Worm (Caenorhabditis elegans) whole organism, L4 larva: ENCODE results near the gene snpn-1.

Experiments used
- F26F4.8 ChIP-seq: fragments of 200-800 bp; sonication (Bioruptor generic); conservative IDR thresholded peaks from 2 replicates; pipeline ENCODE4 v1.3.6; 2022; ENCODE audit warnings: missing genetic modification characterization, missing compliant biosample characterization
- R02D3.7 ChIP-seq: fragments of 150-350 bp; sonication (generic microtip); optimal IDR thresholded peaks from 3 replicates; lab custom pipeline; 2014; ENCODE audit warnings: missing biosample characterization, missing genetic modification characterization
- T20F7.1 ChIP-seq: fragments of 200-800 bp; sonication (Bioruptor generic); optimal IDR thresholded peaks from 2 replicates; lab custom pipeline; 2018; ENCODE audit warnings: mild to moderate bottlenecking, missing genetic modification characterization, missing compliant biosample characterization
- T26A8.4 ChIP-seq: fragments of 200-800 bp; sonication (Bioruptor generic); IDR thresholded peaks from 2 replicates; pipeline ENCODE4 v1.3.6; 2022; ENCODE audit warnings: missing genetic modification characterization, missing compliant biosample characterization
- Y105C5A.15 ChIP-seq: fragments of 200-800 bp; sonication (Bioruptor generic); IDR thresholded peaks from 2 replicates; pipeline ENCODE4 v1.3.6; 2022; ENCODE audit warnings: missing genetic modification characterization, missing compliant biosample characterization
- Y48G9A.11 ChIP-seq: fragments of 200-800 bp; sonication (Bioruptor generic); IDR thresholded peaks from 2 replicates; pipeline ENCODE4 v1.3.6; 2022; ENCODE audit warnings: missing genetic modification reagents, missing genetic modification characterization, missing compliant biosample characterization
- Y75B8A.6 ChIP-seq: fragments of 200-800 bp; sonication (Bioruptor generic); IDR thresholded peaks from 2 replicates; pipeline ENCODE4 v1.3.6; 2022; ENCODE audit warnings: missing genetic modification reagents, missing genetic modification characterization, missing compliant biosample characterization
- ZK337.2 ChIP-seq: fragments of 200-800 bp; sonication (Bioruptor generic); IDR thresholded peaks from 2 replicates; pipeline ENCODE4 v1.3.6; 2022; ENCODE audit warnings: missing genetic modification reagents, missing genetic modification characterization, missing compliant biosample characterization
- aha-1 ChIP-seq: fragments of 150-350 bp; peaks from one replicate; lab custom pipeline; 2014; ENCODE audit warnings: missing biosample characterization, missing genetic modification characterization
- ama-1 ChIP-seq: fragments of 150-350 bp; optimal IDR thresholded peaks from 2 replicates; lab custom pipeline; 2014; ENCODE audit warnings: inconsistent platforms, mixed read lengths
- attf-4 ChIP-seq: sonication (generic microtip); optimal IDR thresholded peaks from 3 replicates; lab custom pipeline; 2017; ENCODE audit warnings: missing biosample characterization, missing genetic modification characterization
- ceh-20 ChIP-seq: fragments of 200-800 bp; sonication (Bioruptor generic); IDR thresholded peaks from 2 replicates; pipeline ENCODE4 v1.3.6; 2022; ENCODE audit warnings: missing genetic modification reagents, missing genetic modification characterization, missing compliant biosample characterization
- ceh-62 ChIP-seq: sonication (generic microtip); optimal IDR thresholded peaks from 2 replicates; lab custom pipeline; 2017; ENCODE audit warnings: missing biosample characterization, missing genetic modification characterization
- cey-2 ChIP-seq: sonication (generic microtip); optimal IDR thresholded peaks from 3 replicates; lab custom pipeline; 2017; ENCODE audit warnings: missing genetic modification characterization, mild to moderate bottlenecking, missing compliant biosample characterization, antibody characterized with exemption, borderline replicate concordance; ENCODE audit not compliant: insufficient read depth
- daf-8 ChIP-seq: fragments of 200-800 bp; sonication (Bioruptor generic); IDR thresholded peaks from 2 replicates; pipeline ENCODE4 v1.3.6; 2022; ENCODE audit warnings: missing genetic modification characterization, missing compliant biosample characterization
- dmd-8 ChIP-seq: fragments of 200-800 bp; sonication (Bioruptor generic); IDR thresholded peaks from 2 replicates; pipeline ENCODE4 v1.3.6; 2022; ENCODE audit warnings: missing genetic modification characterization, missing compliant biosample characterization
- dmd-9 ChIP-seq: fragments of 200-800 bp; sonication (Bioruptor generic); IDR thresholded peaks from 2 replicates; pipeline ENCODE4 v1.3.6; 2022; ENCODE audit warnings: missing genetic modification reagents, missing genetic modification characterization, missing compliant biosample characterization
- dpl-1 ChIP-seq: fragments of 150-350 bp; optimal IDR thresholded peaks from 2 replicates; lab custom pipeline; 2014; ENCODE audit warnings: missing biosample characterization, missing genetic modification reagents, missing genetic modification characterization
- egl-27 ChIP-seq: sonication (generic microtip); optimal IDR thresholded peaks from 3 replicates; lab custom pipeline; 2017; ENCODE audit warnings: missing biosample characterization, missing genetic modification reagents, missing genetic modification characterization
- fos-1 ChIP-seq: fragments of 150-350 bp; optimal IDR thresholded peaks from 2 replicates; lab custom pipeline; 2014; ENCODE audit warnings: missing biosample characterization, missing genetic modification characterization
- hif-1 ChIP-seq, 2 experiments: sonication (generic microtip); optimal IDR thresholded peaks; 2 replicates each; lab custom pipeline; 2016 to 2017; ENCODE audit warnings: missing compliant biosample characterization in 2 of 2, missing genetic modification characterization in 2 of 2, missing genetic modification reagents in 2 of 2, missing genotype in 2 of 2, mild to moderate bottlenecking in 1 of 2
- hlh-11 ChIP-seq: fragments of 200-800 bp; sonication (Bioruptor generic); optimal IDR thresholded peaks from 2 replicates; lab custom pipeline; 2018; ENCODE audit warnings: mild to moderate bottlenecking, missing genetic modification characterization, missing compliant biosample characterization
- hmg-1.1 ChIP-seq: fragments of 200-800 bp; sonication (Bioruptor generic); IDR thresholded peaks from 2 replicates; pipeline ENCODE4 v1.3.6; 2022; ENCODE audit warnings: missing genetic modification reagents, missing genetic modification characterization, missing compliant biosample characterization
- lin-13 ChIP-seq: fragments of 150-350 bp; optimal IDR thresholded peaks from 2 replicates; lab custom pipeline; 2014; ENCODE audit warnings: missing biosample characterization, missing genetic modification reagents, missing genetic modification characterization
- lin-15B ChIP-seq: fragments of 150-350 bp; sonication (generic microtip); optimal IDR thresholded peaks from 3 replicates; lab custom pipeline; 2014; ENCODE audit warnings: missing biosample characterization, missing genetic modification characterization
- lin-29 ChIP-seq: fragments of 200-800 bp; sonication (Bioruptor generic); IDR thresholded peaks from 2 replicates; pipeline ENCODE4 v1.3.6; 2022; ENCODE audit warnings: missing genetic modification reagents, missing genetic modification characterization, missing compliant biosample characterization
- lin-38 ChIP-seq: fragments of 200-800 bp; sonication (Bioruptor generic); IDR thresholded peaks from 2 replicates; pipeline ENCODE4 v1.3.6; 2022; ENCODE audit warnings: missing genetic modification reagents, missing genetic modification characterization, missing compliant biosample characterization
- lsy-2 ChIP-seq, 2 experiments: fragments of 150-350 bp in 1 of 2; sonication (generic microtip) in 1 of 2; optimal IDR thresholded peaks; 2 replicates each; lab custom pipeline; 2014 to 2017; ENCODE audit warnings: missing biosample characterization in 2 of 2, missing genetic modification characterization in 2 of 2
- madf-5 ChIP-seq, 2 experiments: fragments of 200-800 bp; sonication (Bioruptor generic); IDR thresholded peaks; 2 replicates each; pipeline ENCODE4 v1.3.6; 2022; ENCODE audit warnings: missing compliant biosample characterization in 2 of 2, missing genetic modification characterization in 2 of 2
- madf-9 ChIP-seq: fragments of 200-800 bp; sonication (Bioruptor generic); conservative IDR thresholded peaks from 2 replicates; pipeline ENCODE4 v1.3.6; 2022; ENCODE audit warnings: missing genetic modification reagents, missing genetic modification characterization, missing compliant biosample characterization
- mep-1 ChIP-seq: fragments of 150-350 bp; sonication (generic microtip); optimal IDR thresholded peaks from 3 replicates; lab custom pipeline; 2014; ENCODE audit warnings: missing biosample characterization, missing genetic modification characterization
- mes-2 ChIP-seq: sonication (generic microtip); optimal IDR thresholded peaks from 2 replicates; lab custom pipeline; 2016; ENCODE audit warnings: missing genotype, mild to moderate bottlenecking, missing genetic modification characterization, missing compliant biosample characterization; ENCODE audit not compliant: poor library complexity, severe bottlenecking
- nhr-10 ChIP-seq: fragments of 150-350 bp; optimal IDR thresholded peaks from 2 replicates; lab custom pipeline; 2014; ENCODE audit warnings: missing biosample characterization, missing genetic modification characterization
- nhr-102 ChIP-seq: sonication (generic microtip); optimal IDR thresholded peaks from 2 replicates; lab custom pipeline; 2016; ENCODE audit warnings: mild to moderate bottlenecking, missing genetic modification characterization, moderate library complexity, missing compliant biosample characterization
- nhr-11 ChIP-seq: fragments of 150-350 bp; optimal IDR thresholded peaks from 2 replicates; lab custom pipeline; 2014; ENCODE audit warnings: missing biosample characterization, missing genetic modification characterization
- nhr-111 ChIP-seq: fragments of 200-800 bp; sonication (Bioruptor generic); optimal IDR thresholded peaks from 2 replicates; lab custom pipeline; 2018; ENCODE audit warnings: mild to moderate bottlenecking, missing genetic modification characterization, missing compliant biosample characterization
- nhr-41 ChIP-seq: fragments of 200-800 bp; sonication (Bioruptor generic); IDR thresholded peaks from 2 replicates; pipeline ENCODE4 v1.3.6; 2022; ENCODE audit warnings: missing genetic modification reagents, missing genetic modification characterization, missing compliant biosample characterization
- nhr-42 ChIP-seq: fragments of 200-800 bp; sonication (Bioruptor generic); IDR thresholded peaks from 2 replicates; pipeline ENCODE4 v1.3.6; 2022; ENCODE audit warnings: missing genetic modification characterization, missing compliant biosample characterization
- nhr-76 ChIP-seq: fragments of 150-350 bp; optimal IDR thresholded peaks from 2 replicates; lab custom pipeline; 2014; ENCODE audit warnings: missing biosample characterization, missing genetic modification characterization
- nhr-77 ChIP-seq: fragments of 150-350 bp; optimal IDR thresholded peaks from 2 replicates; lab custom pipeline; 2014; ENCODE audit warnings: missing biosample characterization, missing genetic modification characterization
- rbr-2 ChIP-seq: sonication (generic microtip); optimal IDR thresholded peaks from 2 replicates; lab custom pipeline; 2016; ENCODE audit warnings: missing genotype, missing genetic modification characterization, missing compliant biosample characterization
- saeg-2 ChIP-seq: fragments of 200-800 bp; sonication (Bioruptor generic); IDR thresholded peaks from 2 replicates; pipeline ENCODE4 v1.3.6; 2022; ENCODE audit warnings: missing genetic modification reagents, missing genetic modification characterization, missing compliant biosample characterization
- spr-1 ChIP-seq: sonication (generic microtip); optimal IDR thresholded peaks from 2 replicates; lab custom pipeline; 2016; ENCODE audit warnings: mild to moderate bottlenecking, missing genetic modification characterization, missing compliant biosample characterization
- spr-3 ChIP-seq: fragments of 200-800 bp; sonication (Bioruptor generic); optimal IDR thresholded peaks from 2 replicates; lab custom pipeline; 2018; ENCODE audit warnings: mild to moderate bottlenecking, missing genetic modification characterization, missing compliant biosample characterization
- tra-1 ChIP-seq: fragments of 200-800 bp; sonication (Bioruptor generic); IDR thresholded peaks from 2 replicates; pipeline ENCODE4 v1.3.6; 2022; ENCODE audit warnings: missing genetic modification reagents, missing genetic modification characterization, missing compliant biosample characterization
- unc-130 ChIP-seq: sonication (generic microtip); optimal IDR thresholded peaks from 2 replicates; lab custom pipeline; 2016; ENCODE audit warnings: missing genetic modification reagents, missing genetic modification characterization, missing compliant biosample characterization
- unc-62 ChIP-seq, 3 experiments: fragments of 150-350 bp in 1 of 3; sonication (generic microtip); optimal IDR thresholded peaks in 2 of 3; peaks in 1 of 3; 1 replicate in 1 of 3; 2 replicates in 2 of 3; lab custom pipeline; 2014 to 2017; ENCODE audit warnings: missing biosample characterization in 3 of 3, missing genetic modification characterization in 3 of 3, missing genetic modification reagents in 3 of 3, missing genotype in 1 of 3
- vab-7 ChIP-seq: fragments of 200-800 bp; sonication (Bioruptor generic); IDR thresholded peaks from 2 replicates; pipeline ENCODE4 v1.3.6; 2022; ENCODE audit warnings: missing genetic modification reagents, missing genetic modification characterization, missing compliant biosample characterization
- zag-1 ChIP-seq: fragments of 150-350 bp; optimal IDR thresholded peaks from 2 replicates; lab custom pipeline; 2014; ENCODE audit warnings: missing biosample characterization, missing genetic modification characterization
- zip-11 ChIP-seq: fragments of 200-800 bp; sonication (Bioruptor generic); IDR thresholded peaks from 2 replicates; pipeline ENCODE4 v1.3.6; 2022; ENCODE audit warnings: missing genetic modification characterization, missing compliant biosample characterization

snpn-1 gene

DNA sequence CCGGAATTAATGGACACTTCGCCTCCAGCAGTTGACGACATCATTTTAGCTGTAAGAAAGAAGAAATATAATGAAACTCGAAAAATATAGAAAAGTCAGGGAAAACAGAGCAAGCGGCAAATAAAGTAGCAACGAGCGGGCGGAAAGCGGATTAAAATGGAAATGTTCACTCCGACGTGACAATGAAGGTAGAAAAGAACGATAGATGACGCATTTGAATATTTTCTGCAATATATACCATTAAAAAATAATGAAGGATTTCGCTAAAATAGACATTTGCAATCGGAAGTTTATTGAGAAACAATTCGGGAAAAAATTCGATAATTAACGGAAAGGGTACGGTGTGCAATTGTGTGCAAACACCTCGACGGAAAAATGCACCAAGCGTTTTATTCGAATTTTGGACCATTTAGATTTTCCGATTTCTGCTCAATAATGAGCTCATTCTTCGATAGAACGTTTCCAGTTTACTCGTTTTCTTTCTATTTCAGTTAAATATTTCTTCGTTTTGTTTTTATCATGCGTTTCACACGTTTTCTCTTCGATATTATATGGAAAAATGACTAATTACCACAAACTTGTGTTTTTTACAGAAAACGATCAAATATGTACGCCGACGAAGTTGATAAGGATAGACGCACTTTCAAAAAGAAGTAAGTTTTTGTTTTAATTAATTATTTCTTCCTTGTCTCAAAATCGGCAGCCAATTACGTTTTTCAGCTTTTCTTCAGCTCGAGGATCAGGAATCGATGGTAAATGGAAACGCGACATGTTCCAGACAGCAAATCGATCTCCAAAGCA, at the start of gene snpn-1, which contains the start of gene C02B10.4:
snpn-1 (minus strand) TSS at position 51 of the 801 bp plus-strand sequence.
C02B10.4 (plus strand) TSS at position 594 of the 801 bp plus-strand sequence.
- TF ChIP-seq madf-9 (GFP tag; lab: Robert Waterston, UW) (no peak), Y105C5A.15 (no peak), ceh-62 (no peak), vab-7 (GFP tag; lab: Robert Waterston, UW) (no peak), zag-1 (tag; lab: Kevin White, UChicago) (no peak), nhr-10 (tag; lab: Kevin White, UChicago) (no peak), Y48G9A.11 (GFP tag; lab: Robert Waterston, UW) (no peak), hmg-1.1 (GFP tag; lab: Robert Waterston, UW) (no peak), dmd-9 (GFP tag; lab: Robert Waterston, UW) (no peak), zip-11 (GFP tag; lab: Robert Waterston, UW) (no peak), madf-5 (GFP tag; IDR thresholded peaks at IDR 0.05; lab: Robert Waterston, UW) (no peak), unc-130 (GFP tag; lab: Kevin White, UChicago) (no peak), lin-38 (peak; percentile 34), lsy-2 (tag; optimal IDR thresholded peaks at IDR 0.05; lab: Kevin White, UChicago) (peak; percentile 85 to 99), hlh-11 (tag; lab: Kevin White, UChicago) (no peak), nhr-77 (tag; lab: Kevin White, UChicago) (no peak), ama-1 (no peak), tra-1 (GFP tag; lab: Robert Waterston, UW) (no peak), attf-4 (tag; lab: Kevin White, UChicago) (no peak), mep-1 (tag; lab: Kevin White, UChicago) (peak; percentile 25), Y75B8A.6 (GFP tag; lab: Robert Waterston, UW) (no peak), lin-15B (tag; lab: Kevin White, UChicago) (no peak), daf-8 (GFP tag; lab: Robert Waterston, UW) (no peak), spr-1 (no peak), rbr-2 (tag; lab: Kevin White, UChicago) (peak; percentile 3), nhr-111 (GFP tag; lab: Kevin White, UChicago) (no peak), hif-1 (tag; optimal IDR thresholded peaks at IDR 0.05; lab: Kevin White, UChicago) (no peak), R02D3.7 (tag; lab: Kevin White, UChicago) (no peak), mes-2 (peak; percentile 77), fos-1 (tag; lab: Kevin White, UChicago) (no peak), egl-27 (no peak), nhr-41 (GFP tag; lab: Robert Waterston, UW) (no peak), F26F4.8 (GFP tag; lab: Robert Waterston, UW) (no peak), cey-2 (tag; lab: Kevin White, UChicago) (no peak), aha-1 (tag; lab: Kevin White, UChicago) (peak; percentile 93), lin-13 (GFP tag; lab: Kevin White, UChicago) (no peak), ceh-20 (GFP tag; lab: Robert Waterston, UW) (no peak), nhr-11 (tag; lab: Kevin White, UChicago) (no peak), nhr-102 (tag; lab: Kevin White, UChicago) (no peak), dpl-1 (GFP tag; lab: Kevin White, UChicago) (peak; percentile 52), dmd-8 (GFP tag; lab: Robert Waterston, UW) (no peak), spr-3 (GFP tag; lab: Kevin White, UChicago) (no peak), nhr-42 (GFP tag; lab: Robert Waterston, UW) (no peak), T20F7.1 (GFP tag; lab: Kevin White, UChicago) (peak; percentile 2), ZK337.2 (no peak), nhr-76 (no peak), saeg-2 (GFP tag; lab: Robert Waterston, UW) (no peak), unc-62 (GFP tag; optimal IDR thresholded peaks at IDR 0.05 in 1 of 2; lab: Kevin White, UChicago) (peak in 1 of 2 experiments; percentile 37), unc-62 (tag; optimal IDR thresholded peaks at IDR 0.05; lab: Kevin White, UChicago) (no peak), T26A8.4 (no peak), lin-29 (GFP tag; lab: Robert Waterston, UW) (no peak)
